Worm (Caenorhabditis elegans) whole organism, L2 larva: ENCODE results near the gene srh-73.
A peak's percentile ranks its signal among the peaks of the same experiment; 100 is the strongest.

Experiments
- F13H6.1 ChIP-seq: sonication (generic microtip); optimal IDR thresholded peaks from 2 replicates; lab custom pipeline; 2016; ENCODE audit warnings: missing genetic modification characterization, missing compliant biosample characterization
- R02D3.7 ChIP-seq: fragments of 150-350 bp; optimal IDR thresholded peaks from 2 replicates; lab custom pipeline; 2014; ENCODE audit warnings: missing biosample characterization, missing genetic modification characterization
- Y55F3AM.14 ChIP-seq: fragments of 200-800 bp; sonication (Bioruptor generic); optimal IDR thresholded peaks from 2 replicates; lab custom pipeline; 2018; ENCODE audit warnings: mild to moderate bottlenecking, missing genetic modification characterization, missing compliant biosample characterization
- aly-2 ChIP-seq: fragments of 150-350 bp; optimal IDR thresholded peaks from 2 replicates; lab custom pipeline; 2014; ENCODE audit warnings: missing biosample characterization, missing genetic modification characterization
- ama-1 ChIP-seq: fragments of 150-350 bp; optimal IDR thresholded peaks from 2 replicates; lab custom pipeline; 2018; ENCODE audit warnings: inconsistent platforms
- blmp-1 ChIP-seq: sonication (generic microtip); optimal IDR thresholded peaks from 2 replicates; lab custom pipeline; 2017; ENCODE audit warnings: missing genetic modification characterization, mild to moderate bottlenecking, missing compliant biosample characterization, antibody characterized with exemption, moderate library complexity; ENCODE audit not compliant: insufficient read depth
- ceh-16 ChIP-seq: fragments of 150-350 bp; optimal IDR thresholded peaks from 2 replicates; lab custom pipeline; 2014; ENCODE audit warnings: missing biosample characterization, missing genetic modification characterization
- ceh-82 ChIP-seq: fragments of 150-350 bp; optimal IDR thresholded peaks from 2 replicates; lab custom pipeline; 2014; ENCODE audit warnings: missing biosample characterization, missing genetic modification characterization
- elt-1 ChIP-seq: fragments of 150-350 bp; optimal IDR thresholded peaks from 2 replicates; lab custom pipeline; 2014; ENCODE audit warnings: missing biosample characterization, missing genetic modification characterization
- elt-3 ChIP-seq: sonication (generic microtip); optimal IDR thresholded peaks from 2 replicates; lab custom pipeline; 2017; ENCODE audit warnings: missing biosample characterization, missing genetic modification characterization
- fos-1 ChIP-seq: fragments of 150-350 bp; optimal IDR thresholded peaks from 2 replicates; lab custom pipeline; 2014; ENCODE audit warnings: missing biosample characterization, missing genetic modification characterization
- lin-11 ChIP-seq: fragments of 150-350 bp; sonication (generic microtip); optimal IDR thresholded peaks from 2 replicates; lab custom pipeline; 2014; ENCODE audit warnings: missing biosample characterization, missing genetic modification characterization, inconsistent platforms, mixed read lengths
- lin-13 ChIP-seq: fragments of 150-350 bp; optimal IDR thresholded peaks from 2 replicates; lab custom pipeline; 2014; ENCODE audit warnings: missing biosample characterization, missing genetic modification reagents, missing genetic modification characterization
- lin-39 ChIP-seq: fragments of 150-350 bp; optimal IDR thresholded peaks from 2 replicates; lab custom pipeline; 2014; ENCODE audit warnings: missing biosample characterization, missing genetic modification reagents, missing genetic modification characterization
- lsy-2 ChIP-seq, 2 experiments: fragments of 150-350 bp in 1 of 2; sonication (generic microtip) in 1 of 2; optimal IDR thresholded peaks; 2 replicates each; lab custom pipeline; 2014 to 2017; ENCODE audit warnings: missing biosample characterization in 2 of 2, missing genetic modification characterization in 2 of 2
- mab-5 ChIP-seq: fragments of 150-350 bp; optimal IDR thresholded peaks from 2 replicates; lab custom pipeline; 2014; ENCODE audit warnings: missing biosample characterization, missing genetic modification characterization
- mdl-1 ChIP-seq, 2 experiments: fragments of 150-350 bp in 1 of 2; sonication (generic microtip) in 1 of 2; optimal IDR thresholded peaks; 2 replicates each; lab custom pipeline; 2017; ENCODE audit warnings: missing biosample characterization in 2 of 2, missing genetic modification characterization in 2 of 2
- nhr-11 ChIP-seq: fragments of 150-350 bp; optimal IDR thresholded peaks from 2 replicates; lab custom pipeline; 2014; ENCODE audit warnings: missing biosample characterization, missing genetic modification characterization
- nhr-12 ChIP-seq: fragments of 150-350 bp; optimal IDR thresholded peaks from 2 replicates; lab custom pipeline; 2014; ENCODE audit warnings: missing biosample characterization, missing genetic modification characterization
- nhr-129 ChIP-seq: fragments of 150-350 bp; optimal IDR thresholded peaks from 2 replicates; lab custom pipeline; 2014; ENCODE audit warnings: missing biosample characterization, missing genetic modification characterization
- nhr-21 ChIP-seq: fragments of 150-350 bp; optimal IDR thresholded peaks from 2 replicates; lab custom pipeline; 2014; ENCODE audit warnings: missing biosample characterization, missing genetic modification characterization
- nhr-23 ChIP-seq: fragments of 150-350 bp; optimal IDR thresholded peaks from 2 replicates; lab custom pipeline; 2014; ENCODE audit warnings: missing biosample characterization, missing genetic modification reagents, missing genetic modification characterization
- nhr-25 ChIP-seq: fragments of 150-350 bp; sonication (generic microtip); optimal IDR thresholded peaks from 3 replicates; lab custom pipeline; 2014; ENCODE audit warnings: missing biosample characterization, missing genetic modification characterization
- nhr-77 ChIP-seq: fragments of 150-350 bp; optimal IDR thresholded peaks from 2 replicates; lab custom pipeline; 2014; ENCODE audit warnings: missing biosample characterization, missing genetic modification characterization
- sem-4 ChIP-seq: fragments of 150-350 bp; optimal IDR thresholded peaks from 2 replicates; lab custom pipeline; 2014; ENCODE audit warnings: missing biosample characterization, missing genetic modification reagents, missing genetic modification characterization
- skn-1 ChIP-seq: sonication (generic microtip); optimal IDR thresholded peaks from 2 replicates; lab custom pipeline; 2017; ENCODE audit warnings: missing biosample characterization, missing genetic modification characterization
- sma-3 ChIP-seq: sonication (generic microtip); optimal IDR thresholded peaks from 2 replicates; lab custom pipeline; 2016; ENCODE audit warnings: missing genetic modification reagents, missing genetic modification characterization, missing compliant biosample characterization
- unc-55 ChIP-seq: fragments of 150-350 bp; sonication (generic microtip); optimal IDR thresholded peaks from 3 replicates; lab custom pipeline; 2014; ENCODE audit warnings: missing biosample characterization, missing genetic modification reagents, missing genetic modification characterization
- unc-62 ChIP-seq: fragments of 150-350 bp; optimal IDR thresholded peaks from 2 replicates; lab custom pipeline; 2014; ENCODE audit warnings: missing biosample characterization, missing genetic modification reagents, missing genetic modification characterization
- zag-1 ChIP-seq: fragments of 150-350 bp; optimal IDR thresholded peaks from 2 replicates; lab custom pipeline; 2014; ENCODE audit warnings: missing biosample characterization, missing genetic modification characterization
- ztf-1 ChIP-seq: fragments of 200-800 bp; sonication (Bioruptor generic); conservative IDR thresholded peaks from 2 replicates; pipeline ENCODE4 v1.3.6; 2022; ENCODE audit warnings: missing genetic modification characterization, missing compliant biosample characterization
- ztf-4 ChIP-seq: fragments of 150-350 bp; optimal IDR thresholded peaks from 2 replicates; lab custom pipeline; 2014; ENCODE audit warnings: missing biosample characterization, missing genetic modification characterization

Gene srh-73

DNA sequence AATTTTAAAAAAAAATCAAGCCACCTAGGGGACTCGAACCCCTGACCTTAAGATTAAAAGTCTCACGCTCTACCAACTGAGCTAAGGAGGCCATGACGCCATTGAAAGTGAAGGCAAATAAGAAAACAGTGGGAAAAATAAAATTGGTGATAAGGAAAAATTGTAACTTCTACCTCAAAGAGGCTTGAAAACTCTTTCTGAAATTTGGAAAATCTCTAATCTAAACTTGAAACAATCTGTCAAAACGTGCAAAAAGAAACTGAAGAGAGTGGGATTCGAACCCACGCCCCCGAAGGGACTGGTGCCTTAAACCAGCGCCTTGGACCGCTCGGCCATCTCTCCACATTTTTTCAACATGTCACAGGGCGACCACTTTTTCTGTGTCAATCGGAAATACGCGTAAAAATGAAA is 29.7 kb downstream of the srh-73 start:
- TF ChIP-seq fos-1 (tag; lab: Kevin White, UChicago) (peak; percentile 39), nhr-21 (tag; lab: Kevin White, UChicago) (peak; percentile 7), sma-3 (peak; percentile 5)

DNA sequence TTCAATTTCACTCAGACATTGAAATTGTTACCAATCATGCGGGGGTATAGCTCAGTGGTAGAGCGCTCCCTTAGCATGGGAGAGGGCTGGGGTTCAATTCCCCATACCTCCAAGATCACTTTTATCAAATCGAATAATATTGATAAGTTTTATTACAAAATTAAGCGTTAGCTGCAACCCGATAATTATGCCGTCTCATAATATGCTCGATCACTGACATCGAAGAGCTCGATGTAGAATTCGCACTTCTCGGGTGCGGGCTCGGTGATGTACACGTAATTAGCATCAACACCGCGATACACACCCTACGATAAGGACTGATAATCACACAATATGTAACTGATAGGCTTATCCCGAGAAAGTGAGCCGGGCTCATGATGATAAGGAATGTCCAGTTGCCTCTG is 30.6 kb downstream of the srh-73 start:
- TF ChIP-seq R02D3.7 (tag; lab: Kevin White, UChicago), result no peak
- TF ChIP-seq fos-1 (tag; lab: Kevin White, UChicago), result peak; percentile 33

DNA sequence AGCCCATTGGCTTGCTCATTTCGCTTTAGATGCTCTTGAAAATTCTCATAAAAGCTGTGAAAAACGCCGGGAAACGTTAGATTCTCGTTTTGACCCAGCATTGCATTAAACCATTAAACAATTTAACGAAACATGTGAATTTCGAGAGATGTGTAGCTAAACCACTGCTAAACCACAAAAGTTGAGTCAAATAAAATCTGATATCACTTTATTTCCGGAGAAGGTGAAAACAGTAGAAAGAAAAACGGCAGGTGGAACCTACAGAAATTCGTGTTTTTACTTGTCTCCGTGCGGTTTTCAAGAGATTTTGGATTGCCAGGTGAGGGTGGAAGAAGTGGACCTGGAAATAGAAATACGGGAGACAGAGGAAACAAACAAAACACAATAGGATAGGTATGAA is 32.6 kb downstream of the srh-73 start, which contains the start of gene F49C5.9:
Gene F49C5.9, minus strand, starts transcription at position 101 of the 400 bp plus-strand sequence.
- TF ChIP-seq ztf-4 (tag; lab: Kevin White, UChicago), result no peak
- no peak for TF ChIP-seq aly-2 (tag; lab: Kevin White, UChicago)
- no peak for TF ChIP-seq elt-1 (tag; lab: Kevin White, UChicago)
- no peak for TF ChIP-seq ztf-1 (GFP tag; lab: Robert Waterston, UW)
- TF ChIP-seq skn-1, result no peak
- TF ChIP-seq nhr-21 (tag; lab: Kevin White, UChicago), result no peak
- TF ChIP-seq lin-13 (GFP tag; lab: Kevin White, UChicago), result no peak
- no peak for TF ChIP-seq nhr-129 (tag; lab: Kevin White, UChicago)

DNA sequence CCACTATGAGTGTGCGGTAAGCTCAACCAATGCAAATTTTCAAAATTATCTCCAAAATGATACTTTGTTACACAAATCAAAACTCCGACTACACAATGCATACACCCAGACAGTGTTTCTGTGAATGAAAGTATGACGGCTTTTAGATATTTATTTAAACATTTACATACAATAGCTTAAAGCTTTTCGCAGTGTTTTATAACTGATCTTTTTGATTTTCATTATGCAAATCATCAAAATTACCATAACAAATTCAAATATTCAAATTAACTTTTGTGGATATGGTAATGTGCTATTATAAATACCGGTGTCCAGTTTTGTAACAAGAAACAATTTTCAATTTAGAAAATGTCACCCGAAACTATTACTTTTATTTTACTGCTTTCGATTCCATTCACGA is 34.4 kb downstream of the srh-73 start, which contains the start of the genes F49C5.5 and F49C5.10:
Gene F49C5.5, minus strand, starts transcription at position 101 of the 400 bp plus-strand sequence.
Gene F49C5.10, plus strand, starts transcription at position 344 of the 400 bp plus-strand sequence.
- TF ChIP-seq ceh-16 (no peak), unc-62 (no peak), elt-3 (tag; lab: Kevin White, UChicago) (no peak), ama-1 (lab: Kevin White, UChicago) (no peak), sma-3 (no peak), blmp-1 (tag; lab: Kevin White, UChicago) (no peak), nhr-23 (tag; lab: Kevin White, UChicago) (no peak), nhr-12 (no peak), Y55F3AM.14 (no peak), F13H6.1 (tag; lab: Kevin White, UChicago) (no peak), nhr-77 (tag; lab: Kevin White, UChicago) (no peak)

DNA sequence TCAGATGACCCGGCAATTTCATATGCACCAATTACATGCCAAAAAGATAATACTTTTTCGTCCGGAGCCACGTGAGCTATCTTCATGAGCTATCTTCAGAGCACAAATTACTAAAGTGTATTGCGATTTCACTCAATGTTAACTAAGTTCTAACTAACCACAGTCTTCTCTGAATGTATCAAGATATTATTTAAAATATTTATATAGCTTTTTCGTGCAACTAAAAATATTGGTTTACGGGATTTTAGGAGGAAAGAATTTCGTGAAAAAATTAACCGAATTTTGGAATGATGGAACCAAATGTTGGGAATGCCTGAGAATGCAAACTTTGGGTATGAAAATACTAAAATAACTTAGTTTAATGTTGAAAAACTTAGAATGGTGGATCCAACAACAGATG is 35.6 kb downstream of the srh-73 start, which contains the start of gene F49C5.16:
Gene F49C5.16, plus strand, starts transcription at position 301 of the 400 bp plus-strand sequence.
- TF ChIP-seq unc-62 (no peak), nhr-129 (tag; lab: Kevin White, UChicago) (no peak), sem-4 (tag; lab: Kevin White, UChicago) (no peak), unc-55 (GFP tag; lab: Kevin White, UChicago) (no peak), R02D3.7 (tag; lab: Kevin White, UChicago) (no peak), lin-13 (GFP tag; lab: Kevin White, UChicago) (no peak), elt-1 (tag; lab: Kevin White, UChicago) (no peak)

DNA sequence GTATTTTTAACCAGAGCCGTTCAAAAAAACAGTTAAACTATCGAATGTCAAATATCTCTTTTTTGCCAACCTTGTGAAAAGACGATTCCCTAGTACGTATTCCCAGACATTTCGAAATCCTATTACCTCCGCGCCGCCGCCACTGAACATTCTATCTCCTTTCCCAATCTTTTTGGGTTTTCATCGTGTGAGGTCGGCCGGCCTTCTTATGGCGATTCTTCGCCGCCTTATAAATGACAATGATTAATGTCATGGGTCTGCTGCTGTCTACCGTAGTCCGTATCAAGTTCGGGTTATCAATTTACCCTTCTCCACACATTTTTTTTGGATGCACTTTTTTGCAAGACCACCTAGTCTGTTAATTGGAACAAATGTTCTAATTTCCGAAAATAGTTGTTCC is 37.6 kb downstream of the srh-73 start:
- TF ChIP-seq sem-4 (tag; lab: Kevin White, UChicago) (no peak), fos-1 (tag; lab: Kevin White, UChicago) (no peak), lin-39 (no peak), unc-62 (no peak), lsy-2 (tag; optimal IDR thresholded peaks at IDR 0.05; lab: Kevin White, UChicago) (no peak)

DNA sequence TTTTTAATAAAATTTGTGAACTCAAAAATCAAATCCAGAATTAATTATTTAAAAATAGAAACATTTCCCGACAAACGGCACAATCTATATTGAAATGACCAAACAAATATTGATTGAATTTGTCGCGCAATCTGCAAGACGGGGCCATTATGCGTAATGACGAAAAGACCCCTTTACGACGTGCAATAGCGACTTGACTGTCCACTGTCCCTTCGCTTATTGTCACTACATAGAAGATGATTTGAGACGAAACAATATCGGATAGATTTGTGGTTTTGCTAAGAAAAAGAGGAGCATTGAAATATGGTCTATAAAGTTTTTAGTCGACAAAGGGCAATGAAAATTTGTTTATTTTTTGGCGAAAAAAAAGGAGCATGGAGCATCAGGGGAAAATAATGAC is 39.0 kb downstream of the srh-73 start:
- TF ChIP-seq Y55F3AM.14, result no peak
- no peak for TF ChIP-seq mdl-1 (tag; optimal IDR thresholded peaks at IDR 0.05; lab: Kevin White, UChicago)
- no peak for TF ChIP-seq nhr-25 (tag; lab: Kevin White, UChicago)
- no peak for TF ChIP-seq nhr-12
- no peak for TF ChIP-seq ceh-16
- TF ChIP-seq ceh-82, result no peak
- TF ChIP-seq mab-5 (tag; lab: Kevin White, UChicago), result no peak
- TF ChIP-seq unc-55 (GFP tag; lab: Kevin White, UChicago), result no peak
- TF ChIP-seq nhr-11 (tag; lab: Kevin White, UChicago), result no peak
- TF ChIP-seq zag-1 (tag; lab: Kevin White, UChicago), result no peak
- TF ChIP-seq lin-11 (tag; lab: Kevin White, UChicago), result no peak
